Fruit fly (Drosophila melanogaster): ENCODE data around the gene CG1486.
A peak's percentile ranks its signal among the peaks of the same experiment; 100 is the strongest.

CG1486 gene

DNA sequence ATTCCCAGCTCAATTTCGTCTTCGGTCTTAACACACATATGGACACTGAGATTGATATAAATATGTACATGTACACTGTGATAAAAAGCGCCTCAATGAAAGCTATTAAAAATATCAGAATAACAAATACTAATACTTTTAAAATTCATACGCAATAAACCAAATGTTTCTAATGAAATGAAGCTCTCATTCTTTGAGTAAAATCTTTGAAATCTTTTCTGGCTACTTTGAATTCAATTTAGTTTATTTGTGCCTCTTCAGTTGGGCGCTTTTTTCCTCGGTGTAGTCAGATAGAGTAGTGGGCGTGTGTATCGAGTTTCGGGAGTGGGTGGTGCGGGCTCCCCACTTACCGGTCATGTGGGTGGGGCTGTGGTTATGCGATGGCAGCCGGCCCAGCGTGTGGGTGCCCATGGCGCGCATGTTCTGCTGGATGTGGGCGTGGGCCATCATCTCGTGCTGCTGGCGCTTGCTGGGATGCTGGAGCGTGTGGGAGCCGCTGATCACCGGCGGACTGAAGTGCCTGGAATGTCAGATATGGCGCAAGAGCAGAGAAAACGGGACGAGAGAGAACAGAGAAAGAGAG lies 10.8 kb downstream of the CG1486 start (continued):
- TF ChIP-seq CG14710 (tag; optimal IDR thresholded peaks at IDR 0.05): peak; percentile 13
- TF ChIP-seq sens (GFP tag): peak; percentile 77
- peak; percentile 13 for TF ChIP-seq Ssrp (tag; optimal IDR thresholded peaks at IDR 0.05)
- TF ChIP-seq row (GFP tag; IDR thresholded peaks at IDR 0.05): peak; percentile 52
- peak; percentile 54 for TF ChIP-seq CG13424 (tag; optimal IDR thresholded peaks at IDR 0.05)
- TF ChIP-seq CG4424 (GFP tag; optimal IDR thresholded peaks at IDR 0.05): peak; percentile 3
- peak; percentile 24 for TF ChIP-seq Meics (GFP tag; optimal IDR thresholded peaks at IDR 0.05)
- TF ChIP-seq CG15269 (tag; optimal IDR thresholded peaks at IDR 0.05): no peak
- TF ChIP-seq Xbp1 (GFP tag; optimal IDR thresholded peaks at IDR 0.05): peak; percentile 1
- no peak for TF ChIP-seq Drgx (GFP tag; IDR thresholded peaks at IDR 0.05)
- no peak for TF ChIP-seq CG9437 (GFP tag; optimal IDR thresholded peaks at IDR 0.05)
- TF ChIP-seq H15 (GFP tag; IDR thresholded peaks at IDR 0.05): no peak
- TF ChIP-seq unc-4 (GFP tag; IDR thresholded peaks at IDR 0.05; ENCODE audit: partially characterized antibody): no peak
- TF ChIP-seq lilli (GFP tag; optimal IDR thresholded peaks at IDR 0.05): peak; percentile 13
- TF ChIP-seq E2f1 (GFP tag; IDR thresholded peaks at IDR 0.05): 0 out of 2 replicates have a peak, but pooled peaks have one; percentile 32
- TF ChIP-seq CG10267 (tag; optimal IDR thresholded peaks at IDR 0.05): peak; percentile 25
- peak; percentile 30 for TF ChIP-seq CoRest (tag; optimal IDR thresholded peaks at IDR 0.05)
- no peak for TF ChIP-seq CG3163 (GFP tag; optimal IDR thresholded peaks at IDR 0.05)
- TF ChIP-seq sisA (GFP tag; IDR thresholded peaks at IDR 0.05): peak; percentile 22; the same call in 1 of the 2 replicates
- TF ChIP-seq CG8388 (GFP tag; optimal IDR thresholded peaks at IDR 0.05): peak; percentile 20
- TF ChIP-seq nerfin-2 (GFP tag; IDR thresholded peaks at IDR 0.05; ENCODE audit: partially characterized antibody): no peak
- 0 out of 2 replicates have a peak, but pooled peaks have one; percentile 7 for TF ChIP-seq Rfx (GFP tag; IDR thresholded peaks at IDR 0.05)
- peak; percentile 17 for TF ChIP-seq D19A (tag; optimal IDR thresholded peaks at IDR 0.05)
- peak; percentile 32 for TF ChIP-seq Oli (tag; optimal IDR thresholded peaks at IDR 0.05)
- peak; percentile 71 for TF ChIP-seq Med (GFP tag)
- peak; percentile 15 for TF ChIP-seq ATbp (GFP tag; optimal IDR thresholded peaks at IDR 0.05)
- TF ChIP-seq Lhr (GFP tag; optimal IDR thresholded peaks at IDR 0.05): no peak
- TF ChIP-seq CG14441 (GFP tag; IDR thresholded peaks at IDR 0.05): peak; percentile 38; the same call in 1 of the 2 replicates
- TF ChIP-seq CG8478 (optimal IDR thresholded peaks at IDR 0.05): no peak
- TF ChIP-seq Six4 (GFP tag; optimal IDR thresholded peaks at IDR 0.05): peak; percentile 4

DNA sequence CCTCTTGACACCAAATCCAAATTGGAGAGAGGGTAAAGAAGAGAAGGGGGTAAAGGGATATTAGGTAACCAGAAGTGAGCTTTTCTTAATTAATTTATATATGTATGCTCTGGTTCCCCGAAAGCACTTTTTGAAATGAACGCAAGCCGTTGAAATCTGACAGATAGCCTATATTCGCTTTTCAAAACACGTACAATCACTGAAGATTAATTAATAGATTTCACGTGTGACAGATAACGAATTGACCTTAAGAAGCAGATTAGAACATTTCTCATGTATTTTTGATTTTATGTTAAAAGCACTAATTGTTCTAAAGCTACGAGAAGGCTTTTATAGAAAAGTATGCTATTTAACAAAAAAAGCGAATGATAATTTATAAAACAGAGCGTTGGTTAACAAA lies 13.2 kb downstream of the CG1486 start:
- TF ChIP-seq CG17361 (GFP tag; IDR thresholded peaks at IDR 0.05) (no peak), bcd (GFP tag; optimal IDR thresholded peaks at IDR 0.05) (no peak), Lim3 (GFP tag; IDR thresholded peaks at IDR 0.05) (no peak), CG11456 (GFP tag; IDR thresholded peaks at IDR 0.05) (no peak), Pdp1 (GFP tag; optimal IDR thresholded peaks at IDR 0.05) (peak in 1 of 2 experiments; percentile 69), nerfin-1 (tag; optimal IDR thresholded peaks at IDR 0.05) (no peak), exex (tag; optimal IDR thresholded peaks at IDR 0.05) (peak; percentile 85), Fer3 (tag; optimal IDR thresholded peaks at IDR 0.05) (no peak), CG4282 (GFP tag; optimal IDR thresholded peaks at IDR 0.05) (no peak), CG42726 (GFP tag; IDR thresholded peaks at IDR 0.05; ENCODE audit: partially characterized antibody) (no peak), CG1024 (GFP tag; IDR thresholded peaks at IDR 0.05) (no peak), mirr (GFP tag; optimal IDR thresholded peaks at IDR 0.05) (peak; percentile 65), CG16815 (GFP tag; optimal IDR thresholded peaks at IDR 0.05) (no peak), cwo (GFP tag; optimal IDR thresholded peaks at IDR 0.05) (peak; percentile 69), tna (GFP tag; IDR thresholded peaks at IDR 0.05; ENCODE audit: partially characterized antibody) (no peak), Scr (GFP tag; IDR thresholded peaks at IDR 0.05; ENCODE audit: partially characterized antibody) (no peak), CG34376 (GFP tag; optimal IDR thresholded peaks at IDR 0.05) (peak; percentile 56)
